Worm (Caenorhabditis elegans) whole organism, L4 larva: Measurements from ENCODE around the gene ncs-6.

Source experiments
- T20F7.1 ChIP-seq: fragments of 200-800 bp; sonication (Bioruptor generic); optimal IDR thresholded peaks from 2 replicates; lab custom pipeline; 2018; ENCODE audit warnings: mild to moderate bottlenecking, missing genetic modification characterization, missing compliant biosample characterization
- Y105C5A.15 ChIP-seq: fragments of 200-800 bp; sonication (Bioruptor generic); IDR thresholded peaks from 2 replicates; pipeline ENCODE4 v1.3.6; 2022; ENCODE audit warnings: missing genetic modification characterization, missing compliant biosample characterization
- Y5F2A.4 ChIP-seq: fragments of 200-800 bp; sonication (Bioruptor generic); optimal IDR thresholded peaks from 2 replicates; lab custom pipeline; 2018; ENCODE audit warnings: mild to moderate bottlenecking, missing genetic modification characterization, missing compliant biosample characterization
- ZK546.5 ChIP-seq, 2 experiments: sonication (generic microtip); optimal IDR thresholded peaks; 2 replicates each; lab custom pipeline; 2017; ENCODE audit warnings: missing biosample characterization in 2 of 2, missing genetic modification characterization in 2 of 2
- aha-1 ChIP-seq: fragments of 150-350 bp; peaks from one replicate; lab custom pipeline; 2014; ENCODE audit warnings: missing biosample characterization, missing genetic modification characterization
- ama-1 ChIP-seq: fragments of 150-350 bp; optimal IDR thresholded peaks from 2 replicates; lab custom pipeline; 2014; ENCODE audit warnings: inconsistent platforms, mixed read lengths
- attf-4 ChIP-seq: sonication (generic microtip); optimal IDR thresholded peaks from 3 replicates; lab custom pipeline; 2017; ENCODE audit warnings: missing biosample characterization, missing genetic modification characterization
- ceh-20 ChIP-seq: fragments of 200-800 bp; sonication (Bioruptor generic); IDR thresholded peaks from 2 replicates; pipeline ENCODE4 v1.3.6; 2022; ENCODE audit warnings: missing genetic modification reagents, missing genetic modification characterization, missing compliant biosample characterization
- ceh-82 ChIP-seq: sonication (generic microtip); optimal IDR thresholded peaks from 2 replicates; lab custom pipeline; 2017; ENCODE audit warnings: missing biosample characterization, missing genetic modification characterization
- ctbp-1 ChIP-seq: fragments of 200-800 bp; sonication (Bioruptor generic); IDR thresholded peaks from 2 replicates; pipeline ENCODE4 v1.3.6; 2022; ENCODE audit warnings: missing genetic modification reagents, missing genetic modification characterization, missing compliant biosample characterization
- daf-12 ChIP-seq: fragments of 150-350 bp; optimal IDR thresholded peaks from 2 replicates; lab custom pipeline; 2014; ENCODE audit warnings: missing biosample characterization, missing genetic modification reagents, missing genetic modification characterization
- dmd-9 ChIP-seq: fragments of 200-800 bp; sonication (Bioruptor generic); IDR thresholded peaks from 2 replicates; pipeline ENCODE4 v1.3.6; 2022; ENCODE audit warnings: missing genetic modification reagents, missing genetic modification characterization, missing compliant biosample characterization
- dve-1 ChIP-seq: sonication (generic microtip); optimal IDR thresholded peaks from 2 replicates; lab custom pipeline; 2017; ENCODE audit warnings: antibody characterized with exemption, mild to moderate bottlenecking, missing genetic modification characterization, missing compliant biosample characterization; ENCODE audit not compliant: insufficient read depth
- egl-43 ChIP-seq: fragments of 200-800 bp; sonication (Bioruptor generic); IDR thresholded peaks from 2 replicates; pipeline ENCODE4 v1.3.6; 2022; ENCODE audit warnings: missing genetic modification reagents, missing genetic modification characterization, missing compliant biosample characterization
- fkh-10 ChIP-seq: fragments of 150-350 bp; optimal IDR thresholded peaks from 2 replicates; lab custom pipeline; 2014; ENCODE audit warnings: missing biosample characterization, missing genetic modification reagents, missing genetic modification characterization
- fos-1 ChIP-seq: fragments of 150-350 bp; optimal IDR thresholded peaks from 2 replicates; lab custom pipeline; 2014; ENCODE audit warnings: missing biosample characterization, missing genetic modification characterization
- gei-8 ChIP-seq: fragments of 200-800 bp; sonication (Bioruptor generic); optimal IDR thresholded peaks from 2 replicates; lab custom pipeline; 2018; ENCODE audit warnings: mild to moderate bottlenecking, missing genetic modification characterization, missing compliant biosample characterization
- hlh-30 ChIP-seq: sonication (generic microtip); optimal IDR thresholded peaks from 2 replicates; lab custom pipeline; 2017; ENCODE audit warnings: antibody characterized with exemption, mild to moderate bottlenecking, missing genetic modification characterization, missing compliant biosample characterization; ENCODE audit not compliant: insufficient read depth
- hmg-1.1 ChIP-seq: fragments of 200-800 bp; sonication (Bioruptor generic); IDR thresholded peaks from 2 replicates; pipeline ENCODE4 v1.3.6; 2022; ENCODE audit warnings: missing genetic modification reagents, missing genetic modification characterization, missing compliant biosample characterization
- lim-7 ChIP-seq: fragments of 200-800 bp; sonication (Bioruptor generic); IDR thresholded peaks from 2 replicates; pipeline ENCODE4 v1.3.6; 2022; ENCODE audit warnings: missing genetic modification characterization, missing compliant biosample characterization
- lin-38 ChIP-seq: fragments of 200-800 bp; sonication (Bioruptor generic); IDR thresholded peaks from 2 replicates; pipeline ENCODE4 v1.3.6; 2022; ENCODE audit warnings: missing genetic modification reagents, missing genetic modification characterization, missing compliant biosample characterization
- lin-39 ChIP-seq: fragments of 150-350 bp; optimal IDR thresholded peaks from 2 replicates; lab custom pipeline; 2014; ENCODE audit warnings: missing biosample characterization, missing genetic modification reagents, missing genetic modification characterization
- lsy-2 ChIP-seq, 2 experiments: fragments of 150-350 bp in 1 of 2; sonication (generic microtip) in 1 of 2; optimal IDR thresholded peaks; 2 replicates each; lab custom pipeline; 2014 to 2017; ENCODE audit warnings: missing biosample characterization in 2 of 2, missing genetic modification characterization in 2 of 2
- madf-9 ChIP-seq: fragments of 200-800 bp; sonication (Bioruptor generic); conservative IDR thresholded peaks from 2 replicates; pipeline ENCODE4 v1.3.6; 2022; ENCODE audit warnings: missing genetic modification reagents, missing genetic modification characterization, missing compliant biosample characterization
- mdl-1 ChIP-seq, 2 experiments: fragments of 150-350 bp in 1 of 2; sonication (generic microtip) in 1 of 2; optimal IDR thresholded peaks; 2 replicates each; lab custom pipeline; 2014 to 2017; ENCODE audit warnings: missing biosample characterization in 2 of 2, missing genetic modification characterization in 2 of 2
- mdt-29 ChIP-seq: fragments of 200-800 bp; sonication (Bioruptor generic); IDR thresholded peaks from 2 replicates; pipeline ENCODE4 v1.3.6; 2022; ENCODE audit warnings: missing genetic modification reagents, missing genetic modification characterization, missing compliant biosample characterization
- mxl-2 ChIP-seq: fragments of 200-800 bp; sonication (Bioruptor generic); conservative IDR thresholded peaks from 2 replicates; pipeline ENCODE4 v1.3.6; 2022; ENCODE audit warnings: missing genetic modification reagents, missing genetic modification characterization, missing compliant biosample characterization
- mxl-3 ChIP-seq: fragments of 200-800 bp; sonication (Bioruptor generic); optimal IDR thresholded peaks from 2 replicates; lab custom pipeline; 2018; ENCODE audit warnings: mild to moderate bottlenecking, missing genetic modification characterization, missing compliant biosample characterization
- nhr-11 ChIP-seq: fragments of 150-350 bp; optimal IDR thresholded peaks from 2 replicates; lab custom pipeline; 2014; ENCODE audit warnings: missing biosample characterization, missing genetic modification characterization
- nhr-111 ChIP-seq: fragments of 200-800 bp; sonication (Bioruptor generic); optimal IDR thresholded peaks from 2 replicates; lab custom pipeline; 2018; ENCODE audit warnings: mild to moderate bottlenecking, missing genetic modification characterization, missing compliant biosample characterization
- nhr-28 ChIP-seq: fragments of 150-350 bp; optimal IDR thresholded peaks from 2 replicates; lab custom pipeline; 2014; ENCODE audit warnings: missing biosample characterization, missing genetic modification characterization
- nhr-42 ChIP-seq: fragments of 200-800 bp; sonication (Bioruptor generic); IDR thresholded peaks from 2 replicates; pipeline ENCODE4 v1.3.6; 2022; ENCODE audit warnings: missing genetic modification characterization, missing compliant biosample characterization
- nhr-76 ChIP-seq: fragments of 150-350 bp; optimal IDR thresholded peaks from 2 replicates; lab custom pipeline; 2014; ENCODE audit warnings: missing biosample characterization, missing genetic modification characterization
- nhr-77 ChIP-seq: fragments of 150-350 bp; optimal IDR thresholded peaks from 2 replicates; lab custom pipeline; 2014; ENCODE audit warnings: missing biosample characterization, missing genetic modification characterization
- php-3 ChIP-seq: fragments of 200-800 bp; sonication (Bioruptor generic); IDR thresholded peaks from 2 replicates; pipeline ENCODE4 v1.3.6; 2022; ENCODE audit warnings: missing genetic modification reagents, missing genetic modification characterization, missing compliant biosample characterization
- pqm-1 ChIP-seq: sonication (generic microtip); optimal IDR thresholded peaks from 2 replicates; lab custom pipeline; 2017; ENCODE audit warnings: missing biosample characterization, missing genetic modification characterization
- saeg-2 ChIP-seq: fragments of 200-800 bp; sonication (Bioruptor generic); IDR thresholded peaks from 2 replicates; pipeline ENCODE4 v1.3.6; 2022; ENCODE audit warnings: missing genetic modification reagents, missing genetic modification characterization, missing compliant biosample characterization
- sdz-12 ChIP-seq: fragments of 200-800 bp; sonication (Bioruptor generic); optimal IDR thresholded peaks from 2 replicates; lab custom pipeline; 2018; ENCODE audit warnings: mild to moderate bottlenecking, missing genetic modification characterization, missing compliant biosample characterization
- set-16 ChIP-seq: fragments of 200-800 bp; sonication (Bioruptor generic); IDR thresholded peaks from 2 replicates; pipeline ENCODE4 v1.3.6; 2022; ENCODE audit warnings: missing genetic modification reagents, missing genetic modification characterization, missing compliant biosample characterization
- skn-1 ChIP-seq: fragments of 150-350 bp; optimal IDR thresholded peaks from 2 replicates; lab custom pipeline; 2014; ENCODE audit warnings: missing biosample characterization, missing genetic modification characterization
- snpc-4 ChIP-seq: fragments of 150-350 bp; optimal IDR thresholded peaks from 2 replicates; lab custom pipeline; 2014; ENCODE audit warnings: missing biosample characterization, missing genetic modification characterization
- spr-3 ChIP-seq: fragments of 200-800 bp; sonication (Bioruptor generic); optimal IDR thresholded peaks from 2 replicates; lab custom pipeline; 2018; ENCODE audit warnings: mild to moderate bottlenecking, missing genetic modification characterization, missing compliant biosample characterization
- tag-97 ChIP-seq: fragments of 200-800 bp; sonication (Bioruptor generic); IDR thresholded peaks from 2 replicates; pipeline ENCODE4 v1.3.6; 2022; ENCODE audit warnings: missing genetic modification characterization, missing compliant biosample characterization
- vab-7 ChIP-seq: fragments of 200-800 bp; sonication (Bioruptor generic); IDR thresholded peaks from 2 replicates; pipeline ENCODE4 v1.3.6; 2022; ENCODE audit warnings: missing genetic modification reagents, missing genetic modification characterization, missing compliant biosample characterization
- zag-1 ChIP-seq: fragments of 150-350 bp; optimal IDR thresholded peaks from 2 replicates; lab custom pipeline; 2014; ENCODE audit warnings: missing biosample characterization, missing genetic modification characterization
- zip-11 ChIP-seq: fragments of 200-800 bp; sonication (Bioruptor generic); IDR thresholded peaks from 2 replicates; pipeline ENCODE4 v1.3.6; 2022; ENCODE audit warnings: missing genetic modification characterization, missing compliant biosample characterization
- zip-2 ChIP-seq: fragments of 150-350 bp; optimal IDR thresholded peaks from 2 replicates; lab custom pipeline; 2014; ENCODE audit warnings: missing biosample characterization, missing genetic modification characterization

ncs-6 gene

DNA sequence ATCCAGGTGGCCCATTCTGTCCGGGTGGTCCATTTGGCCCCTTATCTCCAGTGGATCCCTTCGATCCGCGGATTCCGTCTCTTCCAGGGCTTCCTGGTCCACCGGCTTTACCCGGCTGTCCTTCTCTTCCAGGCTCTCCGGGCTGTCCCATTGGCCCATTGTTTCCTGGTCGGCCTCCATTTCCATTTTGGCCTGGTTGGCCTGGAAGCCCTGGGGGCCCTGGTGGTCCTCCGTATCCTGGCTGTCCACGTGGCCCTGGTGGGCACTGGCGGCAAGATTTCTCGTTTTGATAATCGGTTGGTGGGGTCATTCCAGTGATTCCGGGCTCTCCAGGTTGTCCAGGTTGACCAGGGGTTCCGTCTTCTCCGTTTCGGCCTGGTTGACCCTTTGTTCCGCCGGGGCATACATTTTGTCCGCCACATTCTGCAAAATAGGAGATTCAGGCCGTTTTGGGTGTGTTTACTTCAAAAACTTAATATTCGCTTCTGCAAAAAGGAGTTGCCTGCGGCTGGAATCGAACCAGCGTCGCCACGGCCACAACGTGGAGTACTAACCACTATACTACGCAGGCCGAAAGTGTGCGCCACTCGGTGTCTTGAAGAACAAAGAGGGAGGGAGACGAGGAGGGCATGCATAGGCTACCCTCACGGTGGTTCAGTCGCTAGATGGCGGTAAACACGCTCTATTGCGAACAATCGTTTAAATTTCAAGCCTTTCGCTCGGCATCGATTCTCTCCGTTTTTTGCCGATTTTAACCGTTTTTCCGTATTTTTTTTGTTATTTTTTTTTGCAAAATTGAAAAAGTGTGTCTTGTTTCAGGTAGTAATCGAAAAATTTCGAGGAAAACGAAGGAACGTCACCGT lies 7.1 kb downstream of the ncs-6 start, which contains the start of gene W09G10.9 (continued):
- no peak for TF ChIP-seq pqm-1
- peak; percentile 96 for TF ChIP-seq hmg-1.1 (GFP tag; lab: Robert Waterston, UW)
- no peak for TF ChIP-seq lin-39 (tag; lab: Kevin White, UChicago)
- no peak for TF ChIP-seq zag-1 (tag; lab: Kevin White, UChicago)
- TF ChIP-seq ZK546.5 (tag; optimal IDR thresholded peaks at IDR 0.05; lab: Kevin White, UChicago): no peak
- TF ChIP-seq Y5F2A.4 (GFP tag; lab: Kevin White, UChicago): no peak
- TF ChIP-seq Y105C5A.15: no peak
- no peak for TF ChIP-seq skn-1 (tag; lab: Kevin White, UChicago)
- peak; percentile 51 to 74 for TF ChIP-seq lsy-2 (tag; optimal IDR thresholded peaks at IDR 0.05; lab: Kevin White, UChicago)

ce11 chrII:3518961-3519544 lies 9.3 kb downstream of the ncs-6 start, which contains the start of gene clec-126:
Gene clec-126 (plus strand): TSS chrII:3519494.
- TF ChIP-seq egl-43 (GFP tag; lab: Robert Waterston, UW): peak; percentile 91
- peak; percentile 65 for TF ChIP-seq zip-2 (tag; lab: Kevin White, UChicago)
- peak; percentile 74 for TF ChIP-seq nhr-77 (tag; lab: Kevin White, UChicago)
- no peak; the same call in 1 of the 2 replicates for TF ChIP-seq php-3
- no peak for TF ChIP-seq tag-97
- peak; percentile 80 for TF ChIP-seq vab-7 (GFP tag; lab: Robert Waterston, UW)
- peak; percentile 30 for TF ChIP-seq fkh-10
- peak; percentile 85 for TF ChIP-seq hlh-30 (tag; lab: Kevin White, UChicago)
- peak; percentile 77 for TF ChIP-seq madf-9
- TF ChIP-seq spr-3 (GFP tag; lab: Kevin White, UChicago): peak; percentile 38
- TF ChIP-seq fos-1 (tag; lab: Kevin White, UChicago): no peak
- peak; percentile 77 for TF ChIP-seq lim-7 (GFP tag; lab: Robert Waterston, UW)
- peak; percentile 78 for TF ChIP-seq dmd-9 (GFP tag; lab: Robert Waterston, UW)
- peak; percentile 43; the same call in 1 of the 2 replicates for TF ChIP-seq set-16 (GFP tag; lab: Robert Waterston, UW)
- TF ChIP-seq mdl-1 (tag; optimal IDR thresholded peaks at IDR 0.05; lab: Kevin White, UChicago): peak in 1 of 2 experiments; percentile 11
- peak; percentile 86 for TF ChIP-seq lin-38 (GFP tag; lab: Robert Waterston, UW)
- peak; percentile 64 for TF ChIP-seq ceh-20
- TF ChIP-seq nhr-111 (GFP tag; lab: Kevin White, UChicago): peak; percentile 11
- peak; percentile 63 for TF ChIP-seq mxl-3 (GFP tag; lab: Kevin White, UChicago)
- no peak for TF ChIP-seq T20F7.1 (GFP tag; lab: Kevin White, UChicago)
- peak; percentile 27 to 85 for TF ChIP-seq lsy-2 (tag; optimal IDR thresholded peaks at IDR 0.05; lab: Kevin White, UChicago)
- TF ChIP-seq gei-8 (GFP tag; lab: Kevin White, UChicago): peak; percentile 46
- TF ChIP-seq sdz-12: peak; percentile 34
- peak; percentile 99 for TF ChIP-seq dve-1 (tag; lab: Kevin White, UChicago)
- no peak for TF ChIP-seq nhr-11 (tag; lab: Kevin White, UChicago)
- TF ChIP-seq snpc-4 (tag; lab: Kevin White, UChicago): peak; percentile 12
- no peak for TF ChIP-seq ama-1 (lab: Kevin White, UChicago)
- TF ChIP-seq attf-4: no peak
- 0 out of 2 replicates have a peak, but pooled peaks have one; percentile 9 for TF ChIP-seq zip-11 (GFP tag; lab: Robert Waterston, UW)
- TF ChIP-seq nhr-28 (tag; lab: Kevin White, UChicago): peak; percentile 54
- no peak for TF ChIP-seq ceh-82
- TF ChIP-seq saeg-2 (GFP tag; lab: Robert Waterston, UW): no peak
- no peak for TF ChIP-seq nhr-76 (tag; lab: Kevin White, UChicago)
- TF ChIP-seq nhr-42 (GFP tag; lab: Robert Waterston, UW): no peak; the same call in 1 of the 2 replicates
- TF ChIP-seq ctbp-1 (GFP tag; lab: Robert Waterston, UW): peak; percentile 74
- no peak for TF ChIP-seq ZK546.5 (tag; optimal IDR thresholded peaks at IDR 0.05; lab: Kevin White, UChicago)
- no peak for TF ChIP-seq skn-1 (tag; lab: Kevin White, UChicago)
- TF ChIP-seq aha-1: peak; percentile 98
- no peak for TF ChIP-seq daf-12 (tag; lab: Kevin White, UChicago)
- 0 out of 2 replicates have a peak, but pooled peaks have one; percentile 12 for TF ChIP-seq mxl-2 (GFP tag; lab: Robert Waterston, UW)
- TF ChIP-seq mdt-29: 0 out of 2 replicates have a peak, but pooled peaks have one; percentile 63
